Worm (Caenorhabditis elegans): ENCODE results near the gene cest-24.

- no peak for TF ChIP-seq nfya-1 (tag; optimal IDR thresholded peaks at IDR 0.05; ENCODE audit: insufficient read depth)
- no peak for TF ChIP-seq zag-1 (tag; optimal IDR thresholded peaks at IDR 0.05)
- TF ChIP-seq nhr-237 (tag; optimal IDR thresholded peaks at IDR 0.05), result no peak
- no peak for TF ChIP-seq nhr-12 (tag; optimal IDR thresholded peaks at IDR 0.05)
- TF ChIP-seq snpc-4 (tag; optimal IDR thresholded peaks at IDR 0.05), result no peak
- TF ChIP-seq nhr-77 (tag; optimal IDR thresholded peaks at IDR 0.05), result no peak
- no peak for TF ChIP-seq ama-1 (optimal IDR thresholded peaks at IDR 0.05)
- TF ChIP-seq daf-12 (tag; optimal IDR thresholded peaks at IDR 0.05), result no peak
- no peak for TF ChIP-seq nhr-28 (tag; optimal IDR thresholded peaks at IDR 0.05)
- TF ChIP-seq lin-39 (tag; optimal IDR thresholded peaks at IDR 0.05), result no peak
- TF ChIP-seq elt-2 (tag; optimal IDR thresholded peaks at IDR 0.05), result no peak
- TF ChIP-seq ztf-4 (tag; optimal IDR thresholded peaks at IDR 0.05), result no peak
- TF ChIP-seq fos-1 (tag; optimal IDR thresholded peaks at IDR 0.05), result no peak
- no peak for TF ChIP-seq nhr-23 (tag; optimal IDR thresholded peaks at IDR 0.05)
These were observed 5.0 kb downstream of the cest-24 start, which contains the start of gene T28C12.15 for ce11 chrV:6321733-6322198.
